Worm (Caenorhabditis elegans) whole organism, early embryonic: ENCODE data around the gene C17B7.8.

Source experiments
- B0310.2 ChIP-seq: sonication (generic microtip); optimal IDR thresholded peaks from 2 replicates; lab custom pipeline; 2016; ENCODE audit warnings: mild to moderate bottlenecking, missing genetic modification characterization, missing compliant biosample characterization
- F13C5.2 ChIP-seq: sonication (generic microtip); optimal IDR thresholded peaks from 2 replicates; lab custom pipeline; 2017; ENCODE audit warnings: mild to moderate bottlenecking, missing genetic modification characterization, inconsistent platforms, missing compliant biosample characterization
- ama-1 ChIP-seq: fragments of 150-350 bp; optimal IDR thresholded peaks from 2 replicates; lab custom pipeline; 2014
- ceh-13 ChIP-seq: fragments of 200-800 bp; sonication (Bioruptor generic); optimal IDR thresholded peaks from 2 replicates; lab custom pipeline; 2018; ENCODE audit warnings: mild to moderate bottlenecking, missing genetic modification characterization, missing compliant biosample characterization
- ceh-36 ChIP-seq: sonication (generic microtip); optimal IDR thresholded peaks from 2 replicates; lab custom pipeline; 2016; ENCODE audit warnings: missing genetic modification characterization, inconsistent platforms, missing compliant biosample characterization
- flt-1 ChIP-seq: fragments of 200-800 bp; sonication (Bioruptor generic); IDR thresholded peaks from 2 replicates; pipeline ENCODE4 v1.3.6; 2022; ENCODE audit warnings: missing genetic modification characterization, missing compliant biosample characterization
- hmg-4 ChIP-seq: fragments of 200-800 bp; sonication (Bioruptor generic); optimal IDR thresholded peaks from 2 replicates; lab custom pipeline; 2018; ENCODE audit warnings: mild to moderate bottlenecking, missing genetic modification characterization, missing compliant biosample characterization
- pes-1 ChIP-seq: fragments of 200-800 bp; sonication (Bioruptor generic); IDR thresholded peaks from 2 replicates; pipeline ENCODE4 v1.3.6; 2022; ENCODE audit warnings: missing genetic modification reagents, missing genetic modification characterization, missing compliant biosample characterization
- scrt-1 ChIP-seq: fragments of 200-800 bp; sonication (Bioruptor generic); IDR thresholded peaks from 2 replicates; pipeline ENCODE4 v1.3.6; 2022; ENCODE audit warnings: missing genetic modification characterization, missing compliant biosample characterization
- sea-1 ChIP-seq: fragments of 200-800 bp; sonication (Bioruptor generic); conservative IDR thresholded peaks from 2 replicates; pipeline ENCODE4 v1.3.6; 2022; ENCODE audit warnings: missing genetic modification characterization, missing compliant biosample characterization
- tbx-37 ChIP-seq: fragments of 200-800 bp; sonication (Bioruptor generic); conservative IDR thresholded peaks from 2 replicates; pipeline ENCODE4 v1.3.6; 2022; ENCODE audit warnings: missing genetic modification reagents, missing genetic modification characterization, missing compliant biosample characterization
- tra-4 ChIP-seq: sonication (generic microtip); optimal IDR thresholded peaks from 2 replicates; lab custom pipeline; 2017; ENCODE audit warnings: missing genetic modification characterization, missing compliant biosample characterization

ce11 chrV:3282957-3283356, 41.1 kb downstream of the C17B7.8 start, which contains the start of gene str-64:
- no peak for TF ChIP-seq B0310.2 (tag; lab: Kevin White, UChicago)
- no peak for TF ChIP-seq ceh-36 (tag; lab: Kevin White, UChicago)
- no peak for TF ChIP-seq flt-1 (GFP tag; lab: Robert Waterston, UW)
- TF ChIP-seq sea-1 (GFP tag; lab: Robert Waterston, UW) = no peak
- no peak for TF ChIP-seq ceh-13
- TF ChIP-seq F13C5.2 (tag; lab: Kevin White, UChicago) = no peak
- no peak for TF ChIP-seq tra-4
- no peak for TF ChIP-seq tbx-37 (GFP tag; lab: Robert Waterston, UW)
- no peak for TF ChIP-seq ama-1 (lab: Kevin White, UChicago)
- TF ChIP-seq hmg-4 (GFP tag; lab: Kevin White, UChicago) = no peak
- TF ChIP-seq pes-1 (GFP tag; lab: Robert Waterston, UW) = no peak
- no peak for TF ChIP-seq scrt-1 (GFP tag; lab: Robert Waterston, UW)
